Worm (Caenorhabditis elegans): ENCODE measurements around the gene srt-38.
"Not testable (repeated sequence)": the region's sequence is repeated elsewhere in the genome, so short reads cannot be mapped to it uniquely, and the experiment has no call there.

srt-38 gene

ce11 chrV:4298579-4298978 is 27.4 kb upstream of the srt-38 start, which contains the start of gene ZC132.11:
Gene ZC132.11 (minus strand): TSS chrV:4298679.
- no peak for TF ChIP-seq zfh-2 (GFP tag; conservative IDR thresholded peaks at IDR 0.05)
- no peak for TF ChIP-seq ceh-100 (GFP tag; IDR thresholded peaks at IDR 0.05)
- TF ChIP-seq dpff-1 (tag; optimal IDR thresholded peaks at IDR 0.05): no peak
- no peak for TF ChIP-seq lin-54 (GFP tag; optimal IDR thresholded peaks at IDR 0.05)
- TF ChIP-seq ztf-25 (GFP tag; IDR thresholded peaks at IDR 0.05): no peak
- TF ChIP-seq hmg-1.2 (GFP tag; IDR thresholded peaks at IDR 0.05): no peak

- no peak for TF ChIP-seq nhr-80 (tag; optimal IDR thresholded peaks at IDR 0.05)
- TF ChIP-seq zim-3 (tag; optimal IDR thresholded peaks at IDR 0.05): no peak
- TF ChIP-seq sdz-38 (tag; optimal IDR thresholded peaks at IDR 0.05): no peak
- TF ChIP-seq aptf-3 (GFP tag; IDR thresholded peaks at IDR 0.05): no peak
- TF ChIP-seq sea-2 (GFP tag; IDR thresholded peaks at IDR 0.05): no peak
- no peak for TF ChIP-seq ceh-79 (tag; optimal IDR thresholded peaks at IDR 0.05)
- no peak for TF ChIP-seq lsy-27 (tag; optimal IDR thresholded peaks at IDR 0.05; ENCODE audit: borderline replicate concordance, insufficient read depth)
- no peak for TF ChIP-seq egl-44 (GFP tag; IDR thresholded peaks at IDR 0.05)
- TF ChIP-seq tbp1 (GFP tag; optimal IDR thresholded peaks at IDR 0.05): no peak
- TF ChIP-seq K11D2.4 (GFP tag; IDR thresholded peaks at IDR 0.05): no peak
- no peak for TF ChIP-seq rec-8 (tag; optimal IDR thresholded peaks at IDR 0.05)
- TF ChIP-seq dpl-1 (GFP tag; optimal IDR thresholded peaks at IDR 0.05): no peak
- TF ChIP-seq T26A5.8 (tag; optimal IDR thresholded peaks at IDR 0.05): no peak
- no peak for TF ChIP-seq C06A6.2 (GFP tag; conservative IDR thresholded peaks at IDR 0.05)
- no peak for TF ChIP-seq madf-10 (tag; optimal IDR thresholded peaks at IDR 0.05)
Measured at ce11 chrV:4295920-4296319, 24.8 kb upstream of the srt-38 start, which contains the start of gene F47D2.11. Gene F47D2.11 (minus strand): TSS chrV:4296020.

DNA sequence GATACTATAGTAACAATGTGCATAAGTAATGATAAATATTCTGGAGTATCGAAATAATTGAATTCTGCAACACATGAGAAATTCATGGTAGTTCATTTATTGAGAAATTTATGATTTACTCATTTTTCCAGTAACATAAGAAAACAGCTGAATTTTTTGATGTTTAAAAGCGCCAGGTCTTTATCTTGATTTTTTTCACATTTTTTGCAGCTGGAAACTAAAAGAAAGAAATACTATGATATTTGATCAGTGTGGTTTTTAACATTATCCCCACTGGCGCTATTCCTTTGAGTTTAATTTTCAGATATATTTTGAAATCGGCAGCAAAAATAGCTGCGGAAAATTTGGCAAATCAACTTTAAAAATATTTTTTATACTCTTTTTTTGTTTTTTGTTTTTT is 22.3 kb upstream of the srt-38 start, which contains the start of gene srh-194:
Gene srh-194 (minus strand): TSS at position 101 of the 400 bp plus-strand sequence.
- not testable (repeated sequence) for TF ChIP-seq ztf-3 (GFP tag; optimal IDR thresholded peaks at IDR 0.05); ets-4 (GFP tag; optimal IDR thresholded peaks at IDR 0.05); F23B12.7 (tag; optimal IDR thresholded peaks at IDR 0.05; ENCODE audit: insufficient read depth)

DNA sequence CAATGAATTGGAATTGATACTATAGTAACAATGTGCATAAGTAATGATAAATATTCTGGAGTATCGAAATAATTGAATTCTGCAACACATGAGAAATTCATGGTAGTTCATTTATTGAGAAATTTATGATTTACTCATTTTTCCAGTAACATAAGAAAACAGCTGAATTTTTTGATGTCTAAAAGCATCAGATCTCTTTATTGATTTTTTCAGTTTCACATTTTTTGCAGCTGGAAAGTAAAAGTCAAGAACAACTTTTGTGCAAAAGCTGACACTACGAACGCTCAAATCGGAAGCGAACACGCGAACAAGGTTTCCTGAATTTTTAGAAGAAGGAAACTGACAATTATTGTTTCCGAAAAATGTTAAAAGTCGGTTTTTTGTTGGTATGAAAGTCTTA is 18.9 kb upstream of the srt-38 start, which contains the start of gene srh-193:
Gene srh-193 (minus strand): TSS at position 101 of the 400 bp plus-strand sequence.
- TF ChIP-seq somi-1 (GFP tag; optimal IDR thresholded peaks at IDR 0.05); akir-1 (GFP tag; optimal IDR thresholded peaks at IDR 0.05); ceh-58 (GFP tag; IDR thresholded peaks at IDR 0.05): not testable (repeated sequence)

ce11 chrV:4284737-4285136 is 13.6 kb upstream of the srt-38 start, which contains the start of gene srt-19:
Gene srt-19 (plus strand): TSS chrV:4285037.
- TF ChIP-seq F55B11.4 (tag; optimal IDR thresholded peaks at IDR 0.05; ENCODE audit: borderline replicate concordance, insufficient read depth); xnd-1 (tag; optimal IDR thresholded peaks at IDR 0.05); ets-4 (GFP tag; optimal IDR thresholded peaks at IDR 0.05): not testable (repeated sequence)

DNA sequence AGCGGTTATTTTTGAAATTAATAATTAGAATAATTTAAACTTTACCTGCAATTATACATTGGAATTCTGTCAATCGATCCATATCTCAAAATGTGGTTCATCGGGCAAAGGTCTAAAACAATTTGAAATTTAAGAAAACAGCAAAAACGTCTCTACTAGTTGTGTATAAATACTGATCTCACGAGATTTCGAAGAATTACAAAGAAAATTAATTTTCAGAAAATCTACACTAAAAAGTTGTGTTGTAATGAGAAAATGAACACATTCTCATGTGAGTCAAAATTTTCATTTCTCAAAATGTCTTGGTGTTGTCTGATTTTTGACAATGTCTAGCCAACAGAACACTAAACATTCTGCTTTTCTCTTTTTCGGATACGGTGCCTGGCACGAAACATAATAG is 10.5 kb upstream of the srt-38 start, which contains the start of gene srt-37:
Gene srt-37 (minus strand): TSS at position 101 of the 400 bp plus-strand sequence.
- not testable (repeated sequence) for TF ChIP-seq lag-1 (GFP tag; IDR thresholded peaks at IDR 0.05); sptf-2 (GFP tag; optimal IDR thresholded peaks at IDR 0.05); ceh-27 (GFP tag; optimal IDR thresholded peaks at IDR 0.05)
